Worm (Caenorhabditis elegans): ENCODE measurements around the gene Y22D7AL.3.

- TF ChIP-seq him-1 (tag; optimal IDR thresholded peaks at IDR 0.05) (peak; percentile 94), W03F9.2 (tag; optimal IDR thresholded peaks at IDR 0.05) (peak; percentile 93), dao-5 (tag; optimal IDR thresholded peaks at IDR 0.05) (peak; percentile 67)
Observed at ce11 chrIII:1618915-1619314, 22.3 kb upstream of the Y22D7AL.3 start, which contains the start of gene Y22D7AL.10.
